Worm (Caenorhabditis elegans) whole organism, L4/young adult: ENCODE results near the gene wee-1.1.

Source experiments
- W03F9.2 ChIP-seq: fragments of 150-350 bp; optimal IDR thresholded peaks from 2 replicates; lab custom pipeline; 2014; ENCODE audit warnings: missing biosample characterization, missing genetic modification characterization
- him-1 ChIP-seq: sonication (generic microtip); optimal IDR thresholded peaks from 2 replicates; lab custom pipeline; 2016; ENCODE audit warnings: missing genotype, missing genetic modification reagents, missing genetic modification characterization, missing compliant biosample characterization

ce11 chrII:9597516-9598047 is 14.2 kb upstream of the wee-1.1 start, which contains the start of gene mrpl-53:
- TF ChIP-seq him-1 (tag; lab: Kevin White, UChicago) (no peak), W03F9.2 (tag; lab: Kevin White, UChicago) (no peak)
